Worm (Caenorhabditis elegans): Measurements from ENCODE around the gene col-105.

DNA sequence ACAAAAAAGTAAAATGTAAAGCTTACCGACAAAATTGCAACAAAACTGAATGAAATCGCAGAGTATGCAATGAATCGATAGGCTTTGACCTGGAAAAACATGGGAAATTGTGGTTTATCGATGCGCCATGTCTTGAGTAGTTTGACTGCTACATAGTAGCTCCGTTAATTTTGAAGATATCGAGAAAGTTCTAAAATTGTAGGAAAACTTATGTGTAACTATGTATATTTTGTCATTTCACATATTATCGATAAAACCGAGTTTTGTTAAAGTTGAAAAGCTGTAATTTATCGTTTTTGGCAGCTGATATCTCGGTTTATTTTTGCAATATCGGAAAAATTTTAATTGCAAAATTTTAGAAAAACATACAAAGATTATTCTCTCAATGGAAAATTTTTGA is at the start of gene col-105:
- no peak for TF ChIP-seq ref-1 (GFP tag; conservative IDR thresholded peaks at IDR 0.05)
- TF ChIP-seq cog-1 (tag; optimal IDR thresholded peaks at IDR 0.05), result no peak
- TF ChIP-seq tab-1 (GFP tag; IDR thresholded peaks at IDR 0.05), result no peak
